Fruit fly (Drosophila melanogaster) whole organism, embryonic: ENCODE results near the gene fkh.
A peak's percentile ranks its signal among the peaks of the same experiment; 100 is the strongest.

Source experiments
- Awh ChIP-seq: fragments of 200-800 bp; sonication (Bioruptor generic); IDR thresholded peaks from 2 replicates; pipeline ENCODE4, ENCODE4 v1.3.6; 2022; ENCODE audit warnings: missing biosample characterization, missing genetic modification characterization
- BtbVII ChIP-seq: fragments of 200-800 bp; sonication (Bioruptor generic); optimal IDR thresholded peaks from 3 replicates; lab custom pipeline; 2017; ENCODE audit warnings: missing biosample characterization, mild to moderate bottlenecking, missing genetic modification characterization
- Bteb2 ChIP-seq: fragments of 200-800 bp; sonication (Bioruptor generic); optimal IDR thresholded peaks from 2 replicates; lab custom pipeline; 2016; ENCODE audit warnings: missing biosample characterization, missing genetic modification characterization
- CG10147 ChIP-seq: fragments of 200-800 bp; sonication (Bioruptor generic); optimal IDR thresholded peaks from 2 replicates; lab custom pipeline; 2019; ENCODE audit warnings: missing biosample characterization, mild to moderate bottlenecking, missing genetic modification characterization, moderate library complexity
- CG10366 ChIP-seq: fragments of 200-800 bp; sonication (Bioruptor generic); IDR thresholded peaks from 2 replicates; pipeline ENCODE4 v1.3.6; 2022; ENCODE audit warnings: missing biosample characterization, missing genetic modification characterization
- CG11723 ChIP-seq: fragments of 200-800 bp; sonication (Bioruptor generic); optimal IDR thresholded peaks from 2 replicates; lab custom pipeline; 2017; ENCODE audit warnings: missing biosample characterization, mild to moderate bottlenecking, missing genetic modification characterization
- CG12155 ChIP-seq: fragments of 200-800 bp; sonication (Bioruptor generic); optimal IDR thresholded peaks from 3 replicates; lab custom pipeline; 2016; ENCODE audit warnings: missing biosample characterization, missing genetic modification characterization
- CG14441 ChIP-seq: fragments of 200-800 bp; sonication (Bioruptor generic); IDR thresholded peaks from 2 replicates; pipeline ENCODE4 v1.3.6; 2022; ENCODE audit warnings: missing biosample characterization, missing genetic modification characterization
- CG15269 ChIP-seq: fragments of 200-800 bp; sonication (Bioruptor generic); optimal IDR thresholded peaks from 2 replicates; lab custom pipeline; 2018; ENCODE audit warnings: missing biosample characterization, mild to moderate bottlenecking, missing genetic modification characterization, moderate library complexity
- CG1647 ChIP-seq: fragments of 200-800 bp; sonication (Bioruptor generic); optimal IDR thresholded peaks from 3 replicates; lab custom pipeline; 2016; ENCODE audit warnings: missing biosample characterization, missing genetic modification characterization
- CG17361 ChIP-seq: fragments of 200-800 bp; sonication (Bioruptor generic); IDR thresholded peaks from 3 replicates; pipeline ENCODE4 v1.3.6; 2022; ENCODE audit warnings: missing biosample characterization, missing genetic modification characterization
- CG18262 ChIP-seq: fragments of 200-800 bp; optimal IDR thresholded peaks from 3 replicates; lab custom pipeline; 2019; ENCODE audit warnings: missing biosample characterization, mild to moderate bottlenecking, missing genetic modification characterization, moderate library complexity
- CG2116 ChIP-seq: fragments of 200-800 bp; sonication (Bioruptor generic); optimal IDR thresholded peaks from 3 replicates; lab custom pipeline; 2018; ENCODE audit warnings: missing biosample characterization, mild to moderate bottlenecking, missing genetic modification characterization
- CG3281 ChIP-seq: fragments of 200-800 bp; sonication (Bioruptor generic); optimal IDR thresholded peaks from 3 replicates; lab custom pipeline; 2017; ENCODE audit warnings: missing biosample characterization, mild to moderate bottlenecking, missing genetic modification characterization
- CG33557 ChIP-seq: fragments of 200-800 bp; sonication (Bioruptor generic); optimal IDR thresholded peaks from 2 replicates; lab custom pipeline; 2019; ENCODE audit warnings: missing biosample characterization, mild to moderate bottlenecking, missing genetic modification characterization, moderate library complexity
- CG34422 ChIP-seq: fragments of 200-800 bp; sonication (Bioruptor generic); IDR thresholded peaks from 3 replicates; pipeline ENCODE4 v1.3.6; 2022; ENCODE audit warnings: missing biosample characterization, missing genetic modification characterization
- CG3838 ChIP-seq: fragments of 200-800 bp; sonication (Bioruptor generic); optimal IDR thresholded peaks from 3 replicates; lab custom pipeline; 2016; ENCODE audit warnings: missing biosample characterization, missing genetic modification characterization
- CG4617 ChIP-seq: fragments of 200-800 bp; sonication (Bioruptor generic); optimal IDR thresholded peaks from 3 replicates; lab custom pipeline; 2016; ENCODE audit warnings: missing biosample characterization, missing genetic modification characterization, borderline replicate concordance
- CG7357 ChIP-seq: fragments of 200-800 bp; sonication (Bioruptor generic); IDR thresholded peaks from 3 replicates; pipeline ENCODE4 v1.3.6; 2022; ENCODE audit warnings: missing biosample characterization, missing genetic modification characterization
- CG9797 ChIP-seq: fragments of 200-800 bp; sonication (Bioruptor generic); optimal IDR thresholded peaks from 3 replicates; lab custom pipeline; 2018; ENCODE audit warnings: missing biosample characterization, mild to moderate bottlenecking, missing genetic modification characterization
- D19A ChIP-seq: fragments of 200-800 bp; optimal IDR thresholded peaks from 3 replicates; lab custom pipeline; 2019; ENCODE audit warnings: missing biosample characterization, mild to moderate bottlenecking, missing genetic modification characterization, moderate library complexity
- Fer1 ChIP-seq: fragments of 200-800 bp; sonication (Bioruptor generic); optimal IDR thresholded peaks from 2 replicates; lab custom pipeline; 2017; ENCODE audit warnings: missing biosample characterization, mild to moderate bottlenecking, missing genetic modification characterization
- Gsc ChIP-seq: fragments of 200-800 bp; sonication (Bioruptor generic); IDR thresholded peaks from 2 replicates; pipeline ENCODE4 v1.3.6; 2022; ENCODE audit warnings: missing biosample characterization, missing genetic modification characterization
- Hey ChIP-seq: fragments of 200-800 bp; sonication (Bioruptor generic); optimal IDR thresholded peaks from 3 replicates; lab custom pipeline; 2018; ENCODE audit warnings: missing biosample characterization, mild to moderate bottlenecking, missing genetic modification characterization
- Mes4 ChIP-seq: fragments of 200-800 bp; sonication (Bioruptor generic); optimal IDR thresholded peaks from 2 replicates; lab custom pipeline; 2016; ENCODE audit warnings: missing biosample characterization, missing genetic modification characterization
- NK7.1 ChIP-seq: fragments of 200-800 bp; sonication (Bioruptor generic); optimal IDR thresholded peaks from 3 replicates; lab custom pipeline; 2016; ENCODE audit warnings: missing biosample characterization, missing genetic modification characterization
- Ptx1 ChIP-seq: fragments of 200-800 bp; sonication (Bioruptor generic); IDR thresholded peaks from 2 replicates; pipeline ENCODE4 v1.3.6; 2022; ENCODE audit warnings: missing biosample characterization, missing genetic modification characterization
- Scr ChIP-seq: fragments of 200-800 bp; sonication (Bioruptor generic); IDR thresholded peaks from 2 replicates; pipeline ENCODE4 v1.3.6; 2022; ENCODE audit warnings: missing biosample characterization, missing genetic modification characterization; ENCODE audit not compliant: partially characterized antibody
- Trl ChIP-seq, 3 experiments: fragments of >200 bp in 2 of 3; fragments of 200-800 bp in 1 of 3; sonication (Bioruptor generic) in 1 of 3; optimal IDR thresholded peaks; 2 replicates in 1 of 3; 3 replicates in 2 of 3; lab custom pipeline; 2016 to 2017; ENCODE audit warnings: missing biosample characterization in 1 of 3, missing genetic modification characterization in 1 of 3
- dan ChIP-seq: fragments of 200-800 bp; sonication (Bioruptor generic); IDR thresholded peaks from 2 replicates; pipeline ENCODE4 v1.3.6; 2022; ENCODE audit warnings: missing biosample characterization, missing genetic modification characterization
- dysf ChIP-seq: fragments of 200-800 bp; sonication (Bioruptor generic); IDR thresholded peaks from 3 replicates; pipeline ENCODE4 v1.3.6; 2022; ENCODE audit warnings: missing biosample characterization, missing genetic modification characterization
- eyg ChIP-seq: fragments of 200-800 bp; sonication (Bioruptor generic); optimal IDR thresholded peaks from 3 replicates; lab custom pipeline; 2016; ENCODE audit warnings: missing biosample characterization, missing genetic modification characterization
- fd3F ChIP-seq: fragments of 200-800 bp; sonication (Bioruptor generic); optimal IDR thresholded peaks from 2 replicates; lab custom pipeline; 2018; ENCODE audit warnings: missing biosample characterization, mild to moderate bottlenecking, missing genetic modification characterization, moderate library complexity
- hbn ChIP-seq: fragments of 200-800 bp; sonication (Bioruptor generic); IDR thresholded peaks from 2 replicates; pipeline ENCODE4 v1.3.6; 2022; ENCODE audit warnings: missing biosample characterization, missing genetic modification characterization; ENCODE audit not compliant: partially characterized antibody
- jing ChIP-seq: fragments of 200-800 bp; sonication (Bioruptor generic); optimal IDR thresholded peaks from 2 replicates; lab custom pipeline; 2018; ENCODE audit warnings: missing biosample characterization, mild to moderate bottlenecking, missing genetic modification characterization
- jumu ChIP-seq: fragments of 200-800 bp; sonication (Bioruptor generic); optimal IDR thresholded peaks from 3 replicates; lab custom pipeline; 2016; ENCODE audit warnings: missing biosample characterization, missing genetic modification characterization
- knrl ChIP-seq: fragments of 200-800 bp; sonication (Bioruptor generic); IDR thresholded peaks from 3 replicates; pipeline ENCODE4 v1.3.6; 2022; ENCODE audit warnings: missing biosample characterization, missing genetic modification characterization; ENCODE audit not compliant: partially characterized antibody
- luna ChIP-seq: fragments of 200-800 bp; sonication (Bioruptor generic); optimal IDR thresholded peaks from 2 replicates; lab custom pipeline; 2016; ENCODE audit warnings: missing biosample characterization, missing genetic modification characterization
- org-1 ChIP-seq: fragments of 200-800 bp; sonication (Bioruptor generic); optimal IDR thresholded peaks from 2 replicates; lab custom pipeline; 2017; ENCODE audit warnings: missing biosample characterization, missing genetic modification characterization
- otp ChIP-seq: fragments of 200-800 bp; sonication (Bioruptor generic); IDR thresholded peaks from 3 replicates; pipeline ENCODE4, ENCODE4 v1.3.6; 2022; ENCODE audit warnings: missing biosample characterization, missing genetic modification characterization
- peb ChIP-seq: fragments of 200-800 bp; sonication (Bioruptor generic); IDR thresholded peaks from 2 replicates; pipeline ENCODE4 v1.3.6; 2022; ENCODE audit warnings: missing biosample characterization, missing genetic modification characterization
- phol ChIP-seq: fragments of 200-800 bp; sonication (Bioruptor generic); optimal IDR thresholded peaks from 3 replicates; lab custom pipeline; 2018; ENCODE audit warnings: missing biosample characterization, mild to moderate bottlenecking, missing genetic modification characterization, moderate library complexity
- pzg ChIP-seq: fragments of 200-800 bp; sonication (Bioruptor generic); optimal IDR thresholded peaks from 3 replicates; lab custom pipeline; 2018; ENCODE audit warnings: missing biosample characterization, mild to moderate bottlenecking, missing genetic modification characterization, moderate library complexity
- so ChIP-seq: fragments of 200-800 bp; sonication (Bioruptor generic); IDR thresholded peaks from 3 replicates; pipeline ENCODE4 v1.3.6; 2022; ENCODE audit warnings: missing biosample characterization, missing genetic modification characterization
- ssp ChIP-seq: fragments of 200-800 bp; sonication (Bioruptor generic); IDR thresholded peaks from 2 replicates; pipeline ENCODE4 v1.3.6; 2022; ENCODE audit warnings: missing biosample characterization, missing genetic modification characterization
- tx ChIP-seq: fragments of 200-800 bp; sonication (Bioruptor generic); optimal IDR thresholded peaks from 2 replicates; lab custom pipeline; 2016; ENCODE audit warnings: missing biosample characterization, missing genetic modification characterization
- vfl ChIP-seq: fragments of 200-800 bp; sonication (Bioruptor generic); optimal IDR thresholded peaks from 2 replicates; lab custom pipeline; 2016; ENCODE audit warnings: missing biosample characterization, missing genetic modification characterization
- vnd ChIP-seq: fragments of 200-800 bp; sonication (Bioruptor generic); IDR thresholded peaks from 3 replicates; pipeline ENCODE4 v1.3.6; 2022; ENCODE audit warnings: missing biosample characterization, missing genetic modification characterization; ENCODE audit not compliant: partially characterized antibody
- wor ChIP-seq: fragments of 200-800 bp; sonication (Bioruptor generic); IDR thresholded peaks from 2 replicates; pipeline ENCODE4 v1.3.6; 2022; ENCODE audit warnings: missing biosample characterization, missing genetic modification characterization
- zfh2 ChIP-seq: fragments of 200-800 bp; sonication (Bioruptor generic); optimal IDR thresholded peaks from 2 replicates; lab custom pipeline; 2016; ENCODE audit warnings: missing biosample characterization, missing genetic modification characterization

The fkh gene

DNA sequence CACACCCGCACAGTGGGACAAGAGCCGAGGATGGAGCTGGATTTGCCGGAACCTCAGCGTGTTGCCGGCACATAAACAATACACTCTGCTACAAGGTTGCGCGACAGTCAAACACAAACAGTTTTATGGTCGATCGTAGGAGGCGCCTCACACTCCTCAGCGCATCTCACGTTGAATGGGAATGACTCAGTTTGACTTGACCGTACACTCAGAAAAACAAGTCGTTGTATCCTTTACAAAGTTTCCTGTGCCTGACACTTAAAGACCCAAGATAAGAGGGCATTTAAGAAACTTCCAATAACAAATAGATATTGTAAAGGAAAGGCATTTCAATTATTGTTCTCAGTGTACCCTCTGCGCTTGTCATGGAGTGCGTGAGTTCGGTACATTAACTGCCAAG, 46.7 kb upstream of the fkh start (continued):
- peak; percentile 1 for TF ChIP-seq CG2116 (GFP tag; lab: Kevin White, UChicago)
- no peak for TF ChIP-seq fd3F
- no peak for TF ChIP-seq eyg (GFP tag; lab: Kevin White, UChicago)
- TF ChIP-seq CG34422: peak; percentile 30; the same call in 1 of the 3 replicates
- TF ChIP-seq pzg (GFP tag; lab: Kevin White, UChicago): no peak
- TF ChIP-seq CG10147 (GFP tag; lab: Kevin White, UChicago): peak; percentile 27
- no peak for TF ChIP-seq NK7.1 (GFP tag; lab: Kevin White, UChicago)
- TF ChIP-seq CG17361 (GFP tag; lab: Robert Waterston, UW): peak; percentile 49; the same call in 2 of the 3 replicates
- peak; percentile 27 for TF ChIP-seq Fer1 (GFP tag; lab: Kevin White, UChicago)
- no peak for TF ChIP-seq CG4617 (GFP tag; lab: Kevin White, UChicago)
- peak; percentile 39 for TF ChIP-seq org-1 (GFP tag; lab: Kevin White, UChicago)
- TF ChIP-seq Trl (optimal IDR thresholded peaks at IDR 0.05; lab: Kevin White, UChicago): no peak
- TF ChIP-seq Trl (GFP tag; optimal IDR thresholded peaks at IDR 0.05; lab: Kevin White, UChicago): peak; percentile 55
- TF ChIP-seq vnd: no peak
- no peak for TF ChIP-seq tx
- TF ChIP-seq CG11723 (GFP tag; lab: Kevin White, UChicago): peak; percentile 44
- peak; percentile 45; the same call in 1 of the 3 replicates for TF ChIP-seq otp (GFP tag; lab: Robert Waterston, UW)
- TF ChIP-seq dysf (GFP tag; lab: Robert Waterston, UW): peak; percentile 38; the same call in 2 of the 3 replicates
- TF ChIP-seq CG14441: peak; percentile 50
- TF ChIP-seq CG33557 (GFP tag; lab: Kevin White, UChicago): no peak
- TF ChIP-seq Ptx1 (GFP tag; lab: Robert Waterston, UW): peak; percentile 61
- TF ChIP-seq Bteb2 (GFP tag; lab: Kevin White, UChicago): peak; percentile 26
- 0 out of 2 replicates have a peak, but pooled peaks have one; percentile 27 for TF ChIP-seq Gsc
- TF ChIP-seq dan (GFP tag; lab: Robert Waterston, UW): 0 out of 2 replicates have a peak, but pooled peaks have one; percentile 36
- 0 out of 2 replicates have a peak, but pooled peaks have one; percentile 32 for TF ChIP-seq ssp (GFP tag; lab: Robert Waterston, UW)
- TF ChIP-seq Awh (GFP tag; lab: Robert Waterston, UW): 0 out of 2 replicates have a peak, but pooled peaks have one; percentile 32
- peak; percentile 32 for TF ChIP-seq CG12155 (GFP tag; lab: Kevin White, UChicago)
- peak; percentile 16 for TF ChIP-seq zfh2
- no peak for TF ChIP-seq BtbVII (GFP tag; lab: Kevin White, UChicago)
- no peak for TF ChIP-seq CG3838 (GFP tag; lab: Kevin White, UChicago)
- peak; percentile 29 for TF ChIP-seq vfl (GFP tag; lab: Kevin White, UChicago)
- TF ChIP-seq jumu (GFP tag; lab: Kevin White, UChicago): peak; percentile 77
- peak; percentile 49 for TF ChIP-seq CG3281 (GFP tag; lab: Kevin White, UChicago)
- no peak for TF ChIP-seq luna (GFP tag; lab: Kevin White, UChicago)
- peak; percentile 60 for TF ChIP-seq CG18262 (tag; lab: Kevin White, UChicago)
- no peak for TF ChIP-seq Scr
- peak; percentile 16 for TF ChIP-seq Mes4 (GFP tag; lab: Kevin White, UChicago)
- 0 out of 3 replicates have a peak, but pooled peaks have one; percentile 17 for TF ChIP-seq CG7357
- TF ChIP-seq CG9797 (GFP tag; lab: Kevin White, UChicago): no peak
- TF ChIP-seq CG15269 (tag; lab: Kevin White, UChicago): no peak
- TF ChIP-seq hbn (GFP tag; lab: Robert Waterston, UW): no peak
- TF ChIP-seq phol (tag; lab: Kevin White, UChicago): peak; percentile 64
- no peak for TF ChIP-seq knrl (GFP tag; lab: Robert Waterston, UW)
- TF ChIP-seq so (GFP tag; lab: Robert Waterston, UW): no peak
- peak; percentile 46 for TF ChIP-seq D19A (tag; lab: Kevin White, UChicago)
- TF ChIP-seq CG10366 (GFP tag; lab: Robert Waterston, UW): peak; percentile 51; the same call in 1 of the 2 replicates
- TF ChIP-seq CG1647: peak; percentile 3
- no peak; the same call in 1 of the 2 replicates for TF ChIP-seq peb
- TF ChIP-seq jing (GFP tag; lab: Kevin White, UChicago): peak; percentile 14
- TF ChIP-seq wor: no peak
- no peak for TF ChIP-seq Hey
